Worm (Caenorhabditis elegans) whole organism, late embryonic: Measurements from ENCODE around the gene rpc-2.

Experiments used
- ama-1 ChIP-seq: fragments of 150-350 bp; optimal IDR thresholded peaks from 2 replicates; lab custom pipeline; 2014
- fax-1 ChIP-seq: sonication (generic microtip); optimal IDR thresholded peaks from 2 replicates; lab custom pipeline; 2016; ENCODE audit warnings: missing genotype, missing genetic modification characterization, missing compliant biosample characterization
- fkh-10 ChIP-seq: fragments of 150-350 bp; optimal IDR thresholded peaks from 2 replicates; lab custom pipeline; 2014; ENCODE audit warnings: missing biosample characterization, missing genetic modification reagents, missing genetic modification characterization
- lin-11 ChIP-seq: fragments of 200-800 bp; sonication (Bioruptor generic); optimal IDR thresholded peaks from 2 replicates; lab custom pipeline; 2018; ENCODE audit warnings: mild to moderate bottlenecking, missing genetic modification characterization, missing compliant biosample characterization
- npax-4 ChIP-seq: sonication (generic microtip); optimal IDR thresholded peaks from 2 replicates; lab custom pipeline; 2016; ENCODE audit warnings: missing genetic modification characterization, missing compliant biosample characterization
- sox-4 ChIP-seq: sonication (generic microtip); optimal IDR thresholded peaks from 2 replicates; lab custom pipeline; 2017; ENCODE audit warnings: mild to moderate bottlenecking, missing genetic modification characterization, inconsistent platforms, missing compliant biosample characterization
- tbx-2 ChIP-seq: sonication (generic microtip); optimal IDR thresholded peaks from 2 replicates; lab custom pipeline; 2016; ENCODE audit warnings: missing genetic modification characterization, missing compliant biosample characterization
- unc-55 ChIP-seq: sonication (generic microtip); optimal IDR thresholded peaks from 2 replicates; lab custom pipeline; 2017; ENCODE audit warnings: missing biosample characterization, missing genetic modification reagents, missing genetic modification characterization

- TF ChIP-seq unc-55 (GFP tag; lab: Kevin White, UChicago), result no peak
- no peak for TF ChIP-seq fax-1 (tag; lab: Kevin White, UChicago)
- TF ChIP-seq lin-11 (tag; lab: Kevin White, UChicago), result no peak
- no peak for TF ChIP-seq npax-4 (tag; lab: Kevin White, UChicago)
- no peak for TF ChIP-seq ama-1 (lab: Kevin White, UChicago)
- no peak for TF ChIP-seq tbx-2
- TF ChIP-seq fkh-10 (GFP tag; lab: Kevin White, UChicago), result no peak
- no peak for TF ChIP-seq sox-4
These were observed 39.7 kb upstream of the rpc-2 start, which contains the start of gene nekl-4 for ce11 chrIII:5517423-5517822.
